Worm (Caenorhabditis elegans) whole organism, L1 larva: ENCODE data around the gene C34E10.10.
A peak's percentile ranks its signal among the peaks of the same experiment; 100 is the strongest.

Experiments
- C16A3.4 ChIP-seq: fragments of 150-350 bp; optimal IDR thresholded peaks from 2 replicates; lab custom pipeline; 2014; ENCODE audit warnings: missing biosample characterization, missing genetic modification characterization
- aha-1 ChIP-seq: fragments of 150-350 bp; optimal IDR thresholded peaks from 2 replicates; lab custom pipeline; 2014; ENCODE audit warnings: missing biosample characterization, missing genetic modification characterization
- alr-1 ChIP-seq: fragments of 200-800 bp; sonication (Bioruptor generic); optimal IDR thresholded peaks from 2 replicates; lab custom pipeline; 2018; ENCODE audit warnings: borderline replicate concordance, mild to moderate bottlenecking, missing genetic modification characterization, missing compliant biosample characterization
- blmp-1 ChIP-seq: fragments of 150-350 bp; optimal IDR thresholded peaks from 2 replicates; lab custom pipeline; 2014; ENCODE audit warnings: missing biosample characterization, missing genetic modification characterization
- dpl-1 ChIP-seq, 3 experiments: fragments of 150-350 bp in 2 of 3; sonication (generic microtip) in 1 of 3; optimal IDR thresholded peaks; 2 replicates each; lab custom pipeline; 2014 to 2017; ENCODE audit warnings: missing biosample characterization in 3 of 3, missing genetic modification characterization in 3 of 3, missing genetic modification reagents in 3 of 3
- dsc-1 ChIP-seq: sonication (generic microtip); optimal IDR thresholded peaks from 2 replicates; lab custom pipeline; 2016; ENCODE audit warnings: mild to moderate bottlenecking, missing genetic modification characterization, missing compliant biosample characterization
- elt-2 ChIP-seq: sonication (generic microtip); optimal IDR thresholded peaks from 2 replicates; lab custom pipeline; 2016; ENCODE audit warnings: missing genetic modification characterization, mild to moderate bottlenecking, inconsistent platforms, missing compliant biosample characterization, missing genetic modification reagents
- elt-3 ChIP-seq, 6 experiments: fragments of 150-350 bp in 1 of 6; sonication (generic microtip); optimal IDR thresholded peaks; 2 replicates each; lab custom pipeline; 2017 to 2018; ENCODE audit warnings: missing biosample characterization in 6 of 6, missing genetic modification characterization in 6 of 6, inconsistent platforms in 1 of 6
- fkh-8 ChIP-seq: sonication (generic microtip); optimal IDR thresholded peaks from 2 replicates; lab custom pipeline; 2016; ENCODE audit warnings: mild to moderate bottlenecking, missing genetic modification characterization, missing compliant biosample characterization
- hlh-17 ChIP-seq: fragments of 200-800 bp; sonication (Bioruptor generic); optimal IDR thresholded peaks from 2 replicates; lab custom pipeline; 2018; ENCODE audit warnings: missing genetic modification characterization, mild to moderate bottlenecking, missing compliant biosample characterization, moderate library complexity, borderline replicate concordance
- hpl-2 ChIP-seq: fragments of 150-350 bp; optimal IDR thresholded peaks from 2 replicates; lab custom pipeline; 2014; ENCODE audit warnings: missing biosample characterization, missing genetic modification reagents, missing genetic modification characterization
- irx-1 ChIP-seq: sonication (generic microtip); optimal IDR thresholded peaks from 2 replicates; lab custom pipeline; 2016; ENCODE audit warnings: missing genetic modification characterization, missing compliant biosample characterization
- jun-1 ChIP-seq: fragments of 150-350 bp; optimal IDR thresholded peaks from 2 replicates; lab custom pipeline; 2014; ENCODE audit warnings: missing biosample characterization, missing genetic modification reagents, missing genetic modification characterization
- lin-13 ChIP-seq: fragments of 150-350 bp; optimal IDR thresholded peaks from 2 replicates; lab custom pipeline; 2014; ENCODE audit warnings: missing biosample characterization, missing genetic modification reagents, missing genetic modification characterization
- lin-15B ChIP-seq: fragments of 150-350 bp; sonication (generic microtip); optimal IDR thresholded peaks from 3 replicates; lab custom pipeline; 2014; ENCODE audit warnings: missing biosample characterization, missing genetic modification characterization
- lir-3 ChIP-seq: sonication (generic microtip); optimal IDR thresholded peaks from 2 replicates; lab custom pipeline; 2016; ENCODE audit warnings: mild to moderate bottlenecking, missing genetic modification characterization, moderate library complexity, missing compliant biosample characterization; ENCODE audit not compliant: poor library complexity
- lsy-2 ChIP-seq, 2 experiments: fragments of 150-350 bp; optimal IDR thresholded peaks; 2 replicates each; lab custom pipeline; 2014; ENCODE audit warnings: missing biosample characterization in 2 of 2, missing genetic modification characterization in 2 of 2
- mab-9 ChIP-seq: fragments of 200-800 bp; sonication (Bioruptor generic); IDR thresholded peaks from 2 replicates; pipeline ENCODE4 v1.3.6; 2022; ENCODE audit warnings: missing genetic modification reagents, missing genetic modification characterization, missing compliant biosample characterization
- nhr-19 ChIP-seq: fragments of 200-800 bp; sonication (Bioruptor generic); conservative IDR thresholded peaks from 2 replicates; pipeline ENCODE4 v1.3.6; 2022; ENCODE audit warnings: missing genetic modification characterization, missing compliant biosample characterization
- nhr-20 ChIP-seq: sonication (generic microtip); optimal IDR thresholded peaks from 2 replicates; lab custom pipeline; 2016; ENCODE audit warnings: mild to moderate bottlenecking, missing genetic modification characterization, missing compliant biosample characterization
- nhr-237 ChIP-seq: fragments of 150-350 bp; optimal IDR thresholded peaks from 2 replicates; lab custom pipeline; 2014; ENCODE audit warnings: missing biosample characterization, missing genetic modification characterization
- nhr-28 ChIP-seq: fragments of 150-350 bp; optimal IDR thresholded peaks from 2 replicates; lab custom pipeline; 2014; ENCODE audit warnings: missing biosample characterization, missing genetic modification characterization
- nhr-47 ChIP-seq: sonication (generic microtip); optimal IDR thresholded peaks from 2 replicates; lab custom pipeline; 2016; ENCODE audit warnings: mild to moderate bottlenecking, missing genetic modification characterization, moderate library complexity, missing compliant biosample characterization
- nhr-85 ChIP-seq: sonication (generic microtip); peaks from one replicate; lab custom pipeline; 2016; ENCODE audit warnings: missing genetic modification characterization, inconsistent platforms, missing compliant biosample characterization
- nhr-90 ChIP-seq: sonication (generic microtip); optimal IDR thresholded peaks from 2 replicates; lab custom pipeline; 2016; ENCODE audit warnings: mild to moderate bottlenecking, missing genetic modification characterization, missing compliant biosample characterization; ENCODE audit not compliant: poor library complexity
- pag-3 ChIP-seq: sonication (generic microtip); optimal IDR thresholded peaks from 2 replicates; lab custom pipeline; 2017; ENCODE audit warnings: missing genetic modification characterization, mild to moderate bottlenecking, missing compliant biosample characterization, antibody characterized with exemption, borderline replicate concordance; ENCODE audit not compliant: insufficient read depth
- pax-3 ChIP-seq: fragments of 200-800 bp; sonication (Bioruptor generic); optimal IDR thresholded peaks from 2 replicates; lab custom pipeline; 2018; ENCODE audit warnings: mild to moderate bottlenecking, missing genetic modification characterization, moderate library complexity, missing compliant biosample characterization
- rnt-1 ChIP-seq: sonication (generic microtip); optimal IDR thresholded peaks from 2 replicates; lab custom pipeline; 2016; ENCODE audit warnings: mild to moderate bottlenecking, missing genetic modification characterization, moderate library complexity, missing compliant biosample characterization
- skn-1 ChIP-seq: fragments of 150-350 bp; optimal IDR thresholded peaks from 2 replicates; lab custom pipeline; 2014; ENCODE audit warnings: missing biosample characterization, missing genetic modification characterization
- snu-23 ChIP-seq: sonication (generic microtip); optimal IDR thresholded peaks from 2 replicates; lab custom pipeline; 2016; ENCODE audit warnings: missing genetic modification characterization, missing compliant biosample characterization
- swsn-7 ChIP-seq: sonication (generic microtip); optimal IDR thresholded peaks from 2 replicates; lab custom pipeline; 2016; ENCODE audit warnings: missing genetic modification characterization, missing compliant biosample characterization
- tbx-2 ChIP-seq: sonication (generic microtip); optimal IDR thresholded peaks from 2 replicates; lab custom pipeline; 2016; ENCODE audit warnings: missing genetic modification characterization, missing compliant biosample characterization
- unc-130 ChIP-seq: fragments of 150-350 bp; optimal IDR thresholded peaks from 2 replicates; lab custom pipeline; 2017; ENCODE audit warnings: missing biosample characterization, missing genetic modification characterization, inconsistent platforms
- unc-30 ChIP-seq: sonication (generic microtip); optimal IDR thresholded peaks from 2 replicates; lab custom pipeline; 2017; ENCODE audit warnings: missing biosample characterization, missing genetic modification characterization
- vab-15 ChIP-seq: sonication (generic microtip); optimal IDR thresholded peaks from 2 replicates; lab custom pipeline; 2017; ENCODE audit warnings: missing genotype, mild to moderate bottlenecking, missing genetic modification characterization, missing compliant biosample characterization
- xbp-1 ChIP-seq: sonication (generic microtip); optimal IDR thresholded peaks from 2 replicates; lab custom pipeline; 2016; ENCODE audit warnings: missing genetic modification characterization, missing compliant biosample characterization
- zag-1 ChIP-seq: fragments of 150-350 bp; optimal IDR thresholded peaks from 2 replicates; lab custom pipeline; 2014; ENCODE audit warnings: missing biosample characterization, missing genetic modification characterization
- ztf-11 ChIP-seq, 2 experiments: sonication (generic microtip); optimal IDR thresholded peaks; 2 replicates each; lab custom pipeline; 2016 to 2017; ENCODE audit warnings: missing genetic modification characterization in 2 of 2, missing biosample characterization in 1 of 2, missing compliant biosample characterization in 1 of 2

The C34E10.10 gene

DNA sequence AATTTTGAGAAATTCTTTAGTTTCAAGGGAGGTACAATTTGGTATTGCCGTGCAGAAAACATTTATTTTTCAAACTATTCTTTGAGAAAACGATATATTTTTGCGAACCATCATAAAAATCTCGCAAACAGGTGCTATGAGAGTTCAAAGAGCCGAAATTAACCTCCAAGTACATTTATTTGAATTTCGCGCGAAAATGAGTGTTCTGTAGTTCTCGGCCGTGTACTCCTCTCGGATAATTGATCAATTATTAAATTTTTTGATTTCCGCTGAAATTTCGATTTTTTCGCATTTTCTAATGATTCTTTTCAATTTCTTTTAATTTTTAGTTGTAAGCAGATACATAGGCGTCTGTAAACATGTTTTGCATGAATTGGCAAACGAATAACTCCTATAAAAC, 37.5 kb downstream of the C34E10.10 start (continued):
- TF ChIP-seq nhr-237 (tag; lab: Kevin White, UChicago) (no peak), hlh-17 (GFP tag; lab: Kevin White, UChicago) (no peak), mab-9 (no peak), hpl-2 (no peak), lsy-2 (tag; optimal IDR thresholded peaks at IDR 0.05; lab: Kevin White, UChicago) (peak; percentile 34 to 59), vab-15 (tag; lab: Kevin White, UChicago) (no peak), unc-30 (tag; lab: Kevin White, UChicago) (no peak), C16A3.4 (no peak), elt-2 (tag; lab: Kevin White, UChicago) (peak; percentile 22), nhr-20 (tag; lab: Kevin White, UChicago) (peak; percentile 58), dpl-1 (GFP tag; optimal IDR thresholded peaks at IDR 0.05; lab: Kevin White, UChicago) (peak; percentile 84 to 92 (median 89)), blmp-1 (tag; lab: Kevin White, UChicago) (peak; percentile 18), jun-1 (tag; lab: Kevin White, UChicago) (no peak), dsc-1 (tag; lab: Kevin White, UChicago) (peak; percentile 41), rnt-1 (tag; lab: Kevin White, UChicago) (peak; percentile 91), alr-1 (tag; lab: Kevin White, UChicago) (no peak), pax-3 (tag; lab: Kevin White, UChicago) (peak; percentile 16), nhr-85 (peak; percentile 79), xbp-1 (tag; lab: Kevin White, UChicago) (peak; percentile 50), snu-23 (GFP tag; lab: Kevin White, UChicago) (peak; percentile 39), tbx-2 (tag; lab: Kevin White, UChicago) (peak; percentile 39), lin-13 (GFP tag; lab: Kevin White, UChicago) (no peak), nhr-90 (peak; percentile 70), nhr-47 (tag; lab: Kevin White, UChicago) (peak; percentile 64), ztf-11 (tag; optimal IDR thresholded peaks at IDR 0.05; lab: Kevin White, UChicago) (peak in 1 of 2 experiments; percentile 67), lir-3 (peak; percentile 84), swsn-7 (tag; lab: Kevin White, UChicago) (peak; percentile 48), unc-130 (tag; lab: Kevin White, UChicago) (peak; percentile 21), irx-1 (tag; lab: Kevin White, UChicago) (peak; percentile 72), nhr-19 (GFP tag; lab: Robert Waterston, UW) (peak; percentile 65), skn-1 (tag; lab: Kevin White, UChicago) (peak; percentile 22)

ce11 chrIII:5188426-5188825, 39.3 kb downstream of the C34E10.10 start, which contains the start of gene K10D2.8:
K10D2.8 (plus strand) TSS chrIII:5188726.
- TF ChIP-seq lin-15B (tag; lab: Kevin White, UChicago): no peak
- no peak for TF ChIP-seq skn-1 (tag; lab: Kevin White, UChicago)
- TF ChIP-seq zag-1: no peak
- no peak for TF ChIP-seq pag-3 (tag; lab: Kevin White, UChicago)
- TF ChIP-seq nhr-28 (tag; lab: Kevin White, UChicago): no peak
- no peak for TF ChIP-seq elt-3 (tag; optimal IDR thresholded peaks at IDR 0.05; lab: Kevin White, UChicago)

DNA sequence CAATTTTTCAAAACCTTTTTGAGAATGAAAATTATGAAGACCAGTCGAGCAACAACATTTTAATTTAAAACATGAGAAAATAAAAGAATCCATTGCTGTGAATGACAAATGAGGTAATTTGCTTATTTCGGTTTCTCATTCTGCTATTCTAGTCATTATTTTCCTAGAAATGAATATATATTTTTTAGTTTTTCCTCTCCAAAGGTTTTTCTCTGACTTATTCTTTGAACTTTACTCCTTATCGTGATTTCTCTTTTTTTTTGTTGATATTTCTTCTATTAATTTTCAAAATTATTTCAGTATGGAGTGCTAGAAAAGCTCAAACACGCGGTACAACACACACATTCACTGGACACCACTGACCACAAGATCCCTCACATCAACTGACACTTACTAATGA, 42.1 kb downstream of the C34E10.10 start, which contains the start of gene pup-2:
Gene pup-2, plus strand, starts transcription at position 301 of the 400 bp plus-strand sequence.
- TF ChIP-seq aha-1 (tag; lab: Kevin White, UChicago) (no peak), fkh-8 (tag; lab: Kevin White, UChicago) (peak; percentile 10)
